Fruit fly (Drosophila melanogaster): ENCODE results near the gene Remo.

Remo gene

dm6 chrX:13276713-13277112 lies 11.1 kb upstream of the Remo start (continued):
- peak; percentile 15 for TF ChIP-seq CG7271 (tag; optimal IDR thresholded peaks at IDR 0.05)
- peak; percentile 55; the same call in 1 of the 2 replicates for TF ChIP-seq danr (GFP tag; IDR thresholded peaks at IDR 0.05)
- TF ChIP-seq Usf (GFP tag; optimal IDR thresholded peaks at IDR 0.05), result peak; percentile 2
- no peak for TF ChIP-seq Bteb2 (GFP tag; optimal IDR thresholded peaks at IDR 0.05)
- no peak for TF ChIP-seq ash1 (GFP tag; optimal IDR thresholded peaks at IDR 0.05)
- TF ChIP-seq CG30431 (GFP tag; optimal IDR thresholded peaks at IDR 0.05), result peak; percentile 5
- TF ChIP-seq sr (GFP tag; IDR thresholded peaks at IDR 0.05), result no peak
- no peak for TF ChIP-seq CG4707 (GFP tag; optimal IDR thresholded peaks at IDR 0.05)
- peak; percentile 65 for TF ChIP-seq org-1 (GFP tag; optimal IDR thresholded peaks at IDR 0.05)
- TF ChIP-seq Hr78 (GFP tag; optimal IDR thresholded peaks at IDR 0.05), result no peak
- TF ChIP-seq CG10654 (GFP tag; optimal IDR thresholded peaks at IDR 0.05), result peak; percentile 51
- TF ChIP-seq CG8765 (GFP tag; IDR thresholded peaks at IDR 0.05), result peak; percentile 16; the same call in 1 of the 2 replicates
- no peak for TF ChIP-seq vfl (GFP tag; optimal IDR thresholded peaks at IDR 0.05)
- TF ChIP-seq Sox100B (GFP tag; optimal IDR thresholded peaks at IDR 0.05), result peak; percentile 60
- TF ChIP-seq Trl (optimal IDR thresholded peaks at IDR 0.05), result no peak
- TF ChIP-seq Trl (GFP tag; optimal IDR thresholded peaks at IDR 0.05), result no peak
- TF ChIP-seq ttk (GFP tag; IDR thresholded peaks at IDR 0.05), result peak; percentile 51
- no peak for TF ChIP-seq ap (GFP tag; IDR thresholded peaks at IDR 0.05)
- no peak for TF ChIP-seq TFAM (GFP tag; optimal IDR thresholded peaks at IDR 0.05)
- TF ChIP-seq Dip3 (GFP tag; optimal IDR thresholded peaks at IDR 0.05), result no peak
- peak; percentile 76 for TF ChIP-seq CG14441 (GFP tag; IDR thresholded peaks at IDR 0.05)
- TF ChIP-seq ara (GFP tag; IDR thresholded peaks at IDR 0.05), result peak; percentile 67
- no peak for TF ChIP-seq yki (optimal IDR thresholded peaks at IDR 0.05)
- no peak for TF ChIP-seq pros (GFP tag; optimal IDR thresholded peaks at IDR 0.05)
- no peak for TF ChIP-seq Tbp (GFP tag; optimal IDR thresholded peaks at IDR 0.05)
- TF ChIP-seq mam (GFP tag; optimal IDR thresholded peaks at IDR 0.05), result peak; percentile 33
- peak; percentile 48; the same call in 1 of the 2 replicates for TF ChIP-seq CG1024 (GFP tag; IDR thresholded peaks at IDR 0.05)
- peak; percentile 29 for TF ChIP-seq gsb-n (tag; optimal IDR thresholded peaks at IDR 0.05)
- no peak for TF ChIP-seq dati (GFP tag; IDR thresholded peaks at IDR 0.05)
- TF ChIP-seq CG4328 (GFP tag; optimal IDR thresholded peaks at IDR 0.05), result peak; percentile 7
- peak; percentile 87 for TF ChIP-seq grau (tag; optimal IDR thresholded peaks at IDR 0.05)
- no peak for TF ChIP-seq CG6254 (GFP tag; optimal IDR thresholded peaks at IDR 0.05)
- no peak for TF ChIP-seq CG17186 (GFP tag; optimal IDR thresholded peaks at IDR 0.05)
- no peak for TF ChIP-seq hkb (optimal IDR thresholded peaks at IDR 0.05)
- TF ChIP-seq hkb (GFP tag; IDR thresholded peaks at IDR 0.05), result peak; percentile 85
- TF ChIP-seq ro (GFP tag; IDR thresholded peaks at IDR 0.05), result no peak
- peak; percentile 37; the same call in 1 of the 3 replicates for TF ChIP-seq Mrtf (GFP tag; IDR thresholded peaks at IDR 0.05)
- TF ChIP-seq CG13624 (GFP tag; optimal IDR thresholded peaks at IDR 0.05), result peak; percentile 34
- peak; percentile 65; the same call in 1 of the 2 replicates for TF ChIP-seq klu (GFP tag; IDR thresholded peaks at IDR 0.05)
- TF ChIP-seq PHDP (tag; optimal IDR thresholded peaks at IDR 0.05), result peak; percentile 78
- no peak for TF ChIP-seq CG13287 (GFP tag; IDR thresholded peaks at IDR 0.05; ENCODE audit: partially characterized antibody)
- TF ChIP-seq chm (GFP tag; IDR thresholded peaks at IDR 0.05), result peak; percentile 59; the same call in 1 of the 2 replicates
- no peak for TF ChIP-seq gro (GFP tag; optimal IDR thresholded peaks at IDR 0.05)
- TF ChIP-seq cg (GFP tag; optimal IDR thresholded peaks at IDR 0.05), result no peak
- peak; percentile 84 for TF ChIP-seq CoRest (tag; optimal IDR thresholded peaks at IDR 0.05)
- no peak for TF ChIP-seq vnd (GFP tag; IDR thresholded peaks at IDR 0.05; ENCODE audit: partially characterized antibody)
- peak; percentile 48 for TF ChIP-seq CG14710 (tag; optimal IDR thresholded peaks at IDR 0.05)
- TF ChIP-seq CG13424 (tag; optimal IDR thresholded peaks at IDR 0.05), result peak; percentile 74
- TF ChIP-seq HLH54F (GFP tag; optimal IDR thresholded peaks at IDR 0.05), result peak; percentile 2
- peak; percentile 66 for TF ChIP-seq CG17328 (GFP tag; IDR thresholded peaks at IDR 0.05)
- no peak for TF ChIP-seq insv (GFP tag; optimal IDR thresholded peaks at IDR 0.05)
- TF ChIP-seq bowl (GFP tag; IDR thresholded peaks at IDR 0.05), result no peak
- no peak for TF ChIP-seq her (GFP tag; optimal IDR thresholded peaks at IDR 0.05)
